Worm (Caenorhabditis elegans) whole organism, midembryonic: ENCODE measurements around the gene C05E11.6.

Experiments used
- T22C8.4 ChIP-seq: fragments of 200-800 bp; sonication (Bioruptor generic); IDR thresholded peaks from 2 replicates; pipeline ENCODE4 v1.3.6; 2022; ENCODE audit warnings: missing genetic modification characterization, missing compliant biosample characterization
- cog-1 ChIP-seq: sonication (generic microtip); optimal IDR thresholded peaks from 2 replicates; lab custom pipeline; 2016; ENCODE audit warnings: missing genetic modification characterization, missing compliant biosample characterization
- klf-2 ChIP-seq: fragments of 200-800 bp; sonication (Bioruptor generic); conservative IDR thresholded peaks from 2 replicates; pipeline ENCODE4 v1.3.6; 2022; ENCODE audit warnings: missing genetic modification reagents, missing genetic modification characterization, missing compliant biosample characterization
- med-1 ChIP-seq: sonication (generic microtip); optimal IDR thresholded peaks from 2 replicates; lab custom pipeline; 2017; ENCODE audit warnings: missing genetic modification characterization, mild to moderate bottlenecking, missing compliant biosample characterization, antibody characterized with exemption, missing genetic modification reagents; ENCODE audit not compliant: insufficient read depth
- tab-1 ChIP-seq: fragments of 200-800 bp; sonication (Bioruptor generic); IDR thresholded peaks from 2 replicates; pipeline ENCODE4 v1.3.6; 2022; ENCODE audit warnings: missing genetic modification characterization, missing compliant biosample characterization
- ztf-23 ChIP-seq: fragments of 200-800 bp; sonication (Bioruptor generic); IDR thresholded peaks from 2 replicates; pipeline ENCODE4 v1.3.6; 2022; ENCODE audit warnings: missing genetic modification reagents, missing genetic modification characterization, missing compliant biosample characterization
- ztf-29 ChIP-seq: fragments of 200-800 bp; sonication (Bioruptor generic); IDR thresholded peaks from 2 replicates; pipeline ENCODE4 v1.3.6; 2022; ENCODE audit warnings: missing genetic modification reagents, missing genetic modification characterization, missing compliant biosample characterization

- no peak for TF ChIP-seq med-1 (GFP tag; lab: Kevin White, UChicago)
- TF ChIP-seq klf-2 (GFP tag; lab: Robert Waterston, UW): no peak
- no peak for TF ChIP-seq ztf-23 (GFP tag; lab: Robert Waterston, UW)
- no peak for TF ChIP-seq ztf-29 (GFP tag; lab: Robert Waterston, UW)
- TF ChIP-seq cog-1 (tag; lab: Kevin White, UChicago): no peak
- no peak for TF ChIP-seq tab-1
- TF ChIP-seq T22C8.4 (GFP tag; lab: Robert Waterston, UW): no peak
These were observed 17.4 kb upstream of the C05E11.6 start, which contains the start of gene C07A12.2 for ce11 chrX:4544543-4544942.
